Worm (Caenorhabditis elegans) whole organism, late embryonic: Measurements from ENCODE around the gene C03B1.3.

Source experiments
- ceh-19 ChIP-seq: fragments of 200-800 bp; sonication (Bioruptor generic); optimal IDR thresholded peaks from 2 replicates; lab custom pipeline; 2018; ENCODE audit warnings: mild to moderate bottlenecking, missing genetic modification characterization, missing compliant biosample characterization
- dve-1 ChIP-seq: sonication (generic microtip); optimal IDR thresholded peaks from 2 replicates; lab custom pipeline; 2017; ENCODE audit warnings: antibody characterized with exemption, mild to moderate bottlenecking, missing genetic modification characterization, missing compliant biosample characterization
- fax-1 ChIP-seq: sonication (generic microtip); optimal IDR thresholded peaks from 2 replicates; lab custom pipeline; 2016; ENCODE audit warnings: missing genotype, missing genetic modification characterization, missing compliant biosample characterization
- hlh-15 ChIP-seq: sonication (generic microtip); optimal IDR thresholded peaks from 2 replicates; lab custom pipeline; 2016; ENCODE audit warnings: missing genetic modification characterization, missing compliant biosample characterization
- nfya-1 ChIP-seq: sonication (generic microtip); optimal IDR thresholded peaks from 2 replicates; lab custom pipeline; 2017; ENCODE audit warnings: missing genetic modification characterization, mild to moderate bottlenecking, missing compliant biosample characterization, antibody characterized with exemption, moderate library complexity
- npax-4 ChIP-seq: sonication (generic microtip); optimal IDR thresholded peaks from 2 replicates; lab custom pipeline; 2016; ENCODE audit warnings: missing genetic modification characterization, missing compliant biosample characterization
- odd-2 ChIP-seq: sonication (generic microtip); optimal IDR thresholded peaks from 2 replicates; lab custom pipeline; 2017; ENCODE audit warnings: antibody characterized with exemption, mild to moderate bottlenecking, missing genetic modification characterization, missing compliant biosample characterization
- unc-3 ChIP-seq, 2 experiments: fragments of 200-800 bp in 1 of 2; sonication (Bioruptor generic) in 1 of 2; sonication (generic microtip) in 1 of 2; conservative IDR thresholded peaks in 1 of 2; optimal IDR thresholded peaks in 1 of 2; 2 replicates each; pipeline versions ENCODE4 v1.3.6 to Lab custom; 2016 to 2022; ENCODE audit warnings: missing compliant biosample characterization in 2 of 2, missing genetic modification characterization in 2 of 2, missing genetic modification reagents in 1 of 2

ce11 chrX:6333998-6334397, 31.8 kb upstream of the C03B1.3 start, which contains the start of gene col-171:
- TF ChIP-seq unc-3 (GFP tag; conservative IDR thresholded peaks at IDR 0.05; lab: Robert Waterston, UW) (no peak), unc-3 (tag; optimal IDR thresholded peaks at IDR 0.05; lab: Kevin White, UChicago) (no peak), fax-1 (tag; lab: Kevin White, UChicago) (no peak), nfya-1 (tag; lab: Kevin White, UChicago) (no peak), odd-2 (no peak), dve-1 (no peak), ceh-19 (GFP tag; lab: Kevin White, UChicago) (no peak), hlh-15 (tag; lab: Kevin White, UChicago) (no peak), npax-4 (tag; lab: Kevin White, UChicago) (no peak)
